Fruit fly (Drosophila melanogaster) whole organism, prepupa: ENCODE data around the gene Jon74E.
A peak's percentile ranks its signal among the peaks of the same experiment; 100 is the strongest.

Experiments used
- Blimp-1 ChIP-seq: fragments of 200-800 bp; sonication (Bioruptor generic); optimal IDR thresholded peaks from 3 replicates; lab custom pipeline; 2017; ENCODE audit warnings: missing biosample characterization, missing genetic modification characterization, mild to moderate bottlenecking, moderate library complexity, missing genetic modification reagents
- CG10631 ChIP-seq: fragments of 200-800 bp; sonication (Bioruptor generic); optimal IDR thresholded peaks from 2 replicates; lab custom pipeline; 2016; ENCODE audit warnings: missing biosample characterization, missing genetic modification characterization
- CG10669 ChIP-seq: fragments of 200-800 bp; sonication (Bioruptor generic); optimal IDR thresholded peaks from 3 replicates; lab custom pipeline; 2018; ENCODE audit warnings: missing biosample characterization, mild to moderate bottlenecking, missing genetic modification characterization, moderate library complexity
- CG11762 ChIP-seq: fragments of 200-800 bp; sonication (Bioruptor generic); optimal IDR thresholded peaks from 3 replicates; lab custom pipeline; 2016; ENCODE audit warnings: missing biosample characterization, missing genetic modification characterization; ENCODE audit not compliant: insufficient read depth
- CG15336 ChIP-seq: fragments of 200-800 bp; sonication (Bioruptor generic); IDR thresholded peaks from 2 replicates; pipeline ENCODE4 v1.3.6; 2022; ENCODE audit warnings: missing biosample characterization, missing genetic modification characterization
- CG1621 ChIP-seq: fragments of 200-800 bp; sonication (Bioruptor generic); optimal IDR thresholded peaks from 3 replicates; lab custom pipeline; 2018; ENCODE audit warnings: missing biosample characterization, mild to moderate bottlenecking, missing genetic modification characterization
- CG3032 ChIP-seq: fragments of 200-800 bp; optimal IDR thresholded peaks from 2 replicates; lab custom pipeline; 2019; ENCODE audit warnings: missing biosample characterization, mild to moderate bottlenecking, missing genetic modification characterization, moderate library complexity
- CG32006 ChIP-seq: fragments of 200-800 bp; sonication (Bioruptor generic); optimal IDR thresholded peaks from 3 replicates; lab custom pipeline; 2017; ENCODE audit warnings: missing biosample characterization, mild to moderate bottlenecking, missing genetic modification characterization
- CG3919 ChIP-seq: fragments of 200-800 bp; sonication (Bioruptor generic); optimal IDR thresholded peaks from 3 replicates; lab custom pipeline; 2016; ENCODE audit warnings: missing biosample characterization, missing genetic modification characterization
- CG4318 ChIP-seq: fragments of 200-800 bp; sonication (Bioruptor generic); optimal IDR thresholded peaks from 3 replicates; lab custom pipeline; 2017; ENCODE audit warnings: missing biosample characterization, mild to moderate bottlenecking, missing genetic modification characterization
- CG6163 ChIP-seq: fragments of 200-800 bp; sonication (Bioruptor generic); IDR thresholded peaks from 3 replicates; pipeline ENCODE4 v1.3.6; 2022; ENCODE audit warnings: missing biosample characterization, missing genetic modification characterization
- CG6276 ChIP-seq: fragments of 200-800 bp; sonication (Bioruptor generic); optimal IDR thresholded peaks from 2 replicates; lab custom pipeline; 2017; ENCODE audit warnings: missing biosample characterization, mild to moderate bottlenecking, missing genetic modification characterization
- CG6808 ChIP-seq: fragments of 200-800 bp; sonication (Bioruptor generic); optimal IDR thresholded peaks from 3 replicates; lab custom pipeline; 2017; ENCODE audit warnings: missing biosample characterization, missing genetic modification characterization, mild to moderate bottlenecking, moderate library complexity, missing genetic modification reagents
- CG6854 ChIP-seq: fragments of 200-800 bp; sonication (Bioruptor generic); optimal IDR thresholded peaks from 2 replicates; lab custom pipeline; 2017; ENCODE audit warnings: missing biosample characterization, mild to moderate bottlenecking, missing genetic modification characterization
- CG7368 ChIP-seq: fragments of 200-800 bp; sonication (Bioruptor generic); optimal IDR thresholded peaks from 3 replicates; lab custom pipeline; 2016; ENCODE audit warnings: missing biosample characterization, missing genetic modification characterization
- CG8119 ChIP-seq: fragments of 200-800 bp; sonication (Bioruptor generic); IDR thresholded peaks from 3 replicates; pipeline ENCODE4 v1.3.6; 2022; ENCODE audit warnings: missing biosample characterization, missing genetic modification characterization
- CG9139 ChIP-seq: fragments of 200-800 bp; sonication (Bioruptor generic); optimal IDR thresholded peaks from 3 replicates; lab custom pipeline; 2017; ENCODE audit warnings: missing biosample characterization, mild to moderate bottlenecking, missing genetic modification characterization
- Eip75B ChIP-seq: fragments of 200-800 bp; sonication (Bioruptor generic); optimal IDR thresholded peaks from 3 replicates; lab custom pipeline; 2016; ENCODE audit warnings: missing biosample characterization, missing genetic modification characterization
- Eip78C ChIP-seq: fragments of 200-800 bp; sonication (Bioruptor generic); peaks from one replicate; lab custom pipeline; 2016; ENCODE audit warnings: missing biosample characterization, missing genetic modification characterization
- Eip93F ChIP-seq: fragments of 200-800 bp; sonication (Bioruptor generic); optimal IDR thresholded peaks from 2 replicates; lab custom pipeline; 2016; ENCODE audit warnings: missing biosample characterization, mild to moderate bottlenecking, missing genetic modification characterization
- Ets96B ChIP-seq: fragments of 200-800 bp; optimal IDR thresholded peaks from 2 replicates; lab custom pipeline; 2019; ENCODE audit warnings: missing biosample characterization, mild to moderate bottlenecking, missing genetic modification characterization, moderate library complexity
- Gug ChIP-seq: fragments of 200-800 bp; sonication (Bioruptor generic); IDR thresholded peaks from 2 replicates; pipeline ENCODE4 v1.3.6; 2022; ENCODE audit warnings: missing biosample characterization, missing genetic modification characterization
- Lpt ChIP-seq: fragments of 200-800 bp; sonication (Bioruptor generic); optimal IDR thresholded peaks from 3 replicates; lab custom pipeline; 2016; ENCODE audit warnings: missing biosample characterization, missing genetic modification characterization
- Met ChIP-seq: fragments of 200-800 bp; sonication (Bioruptor generic); optimal IDR thresholded peaks from 3 replicates; lab custom pipeline; 2016; ENCODE audit warnings: missing biosample characterization, missing genetic modification characterization
- Smox ChIP-seq: fragments of 200-800 bp; sonication (Bioruptor generic); optimal IDR thresholded peaks from 3 replicates; lab custom pipeline; 2016; ENCODE audit warnings: missing biosample characterization, missing genetic modification characterization
- Sox102F ChIP-seq: fragments of 200-800 bp; sonication (Bioruptor generic); optimal IDR thresholded peaks from 2 replicates; lab custom pipeline; 2016; ENCODE audit warnings: missing biosample characterization, mild to moderate bottlenecking, missing genetic modification characterization
- Sox14 ChIP-seq: fragments of 200-800 bp; sonication (Bioruptor generic); optimal IDR thresholded peaks from 3 replicates; lab custom pipeline; 2016; ENCODE audit warnings: missing biosample characterization, missing genetic modification characterization
- Sox15 ChIP-seq: fragments of 200-800 bp; sonication (Bioruptor generic); optimal IDR thresholded peaks from 3 replicates; lab custom pipeline; 2016; ENCODE audit warnings: missing biosample characterization, missing genetic modification characterization
- achi ChIP-seq: fragments of 200-800 bp; sonication (Bioruptor generic); optimal IDR thresholded peaks from 3 replicates; lab custom pipeline; 2016; ENCODE audit warnings: missing biosample characterization, missing genetic modification characterization
- dsx ChIP-seq: fragments of 200-800 bp; optimal IDR thresholded peaks from 3 replicates; lab custom pipeline; 2019; ENCODE audit warnings: missing biosample characterization, mild to moderate bottlenecking, missing genetic modification characterization, moderate library complexity; ENCODE audit not compliant: poor library complexity, severe bottlenecking
- fd59A ChIP-seq: fragments of 200-800 bp; sonication (Bioruptor generic); optimal IDR thresholded peaks from 2 replicates; lab custom pipeline; 2017; ENCODE audit warnings: missing biosample characterization, mild to moderate bottlenecking, missing genetic modification characterization, missing genetic modification reagents
- fd85E ChIP-seq: fragments of 200-800 bp; sonication (Bioruptor generic); optimal IDR thresholded peaks from 3 replicates; lab custom pipeline; 2016; ENCODE audit warnings: missing biosample characterization, missing genetic modification characterization
- fkh ChIP-seq: fragments of 200-800 bp; sonication (Bioruptor generic); optimal IDR thresholded peaks from 3 replicates; lab custom pipeline; 2017; ENCODE audit warnings: missing biosample characterization, mild to moderate bottlenecking, missing genetic modification characterization, moderate library complexity
- net ChIP-seq: fragments of 200-800 bp; sonication (Bioruptor generic); optimal IDR thresholded peaks from 3 replicates; lab custom pipeline; 2016; ENCODE audit warnings: missing biosample characterization, missing genetic modification characterization
- salr ChIP-seq, 2 experiments: fragments of 200-800 bp; sonication (Bioruptor generic); optimal IDR thresholded peaks; 3 replicates each; lab custom pipeline; 2016 to 2018; ENCODE audit warnings: missing biosample characterization in 2 of 2, missing genetic modification characterization in 2 of 2, mild to moderate bottlenecking in 1 of 2
- spab ChIP-seq: fragments of 200-800 bp; sonication (Bioruptor generic); optimal IDR thresholded peaks from 2 replicates; lab custom pipeline; 2017; ENCODE audit warnings: missing biosample characterization, mild to moderate bottlenecking, missing genetic modification characterization, missing genetic modification reagents
- ss ChIP-seq, 2 experiments: fragments of 200-800 bp; sonication (Bioruptor generic); optimal IDR thresholded peaks; 2 replicates in 1 of 2; 3 replicates in 1 of 2; lab custom pipeline; 2017 to 2018; ENCODE audit warnings: mild to moderate bottlenecking in 2 of 2, missing biosample characterization in 2 of 2, missing genetic modification characterization in 2 of 2, moderate library complexity in 1 of 2
- svp ChIP-seq: fragments of 200-800 bp; sonication (Bioruptor generic); peaks from one replicate; lab custom pipeline; 2016; ENCODE audit warnings: missing biosample characterization, missing genetic modification characterization
- topi ChIP-seq: fragments of 200-800 bp; sonication (Bioruptor generic); optimal IDR thresholded peaks from 3 replicates; lab custom pipeline; 2016; ENCODE audit warnings: missing biosample characterization, missing genetic modification characterization
- vri ChIP-seq: fragments of 200-800 bp; sonication (Bioruptor generic); optimal IDR thresholded peaks from 3 replicates; lab custom pipeline; 2016; ENCODE audit warnings: missing biosample characterization, mild to moderate bottlenecking, missing genetic modification characterization

Gene Jon74E

DNA sequence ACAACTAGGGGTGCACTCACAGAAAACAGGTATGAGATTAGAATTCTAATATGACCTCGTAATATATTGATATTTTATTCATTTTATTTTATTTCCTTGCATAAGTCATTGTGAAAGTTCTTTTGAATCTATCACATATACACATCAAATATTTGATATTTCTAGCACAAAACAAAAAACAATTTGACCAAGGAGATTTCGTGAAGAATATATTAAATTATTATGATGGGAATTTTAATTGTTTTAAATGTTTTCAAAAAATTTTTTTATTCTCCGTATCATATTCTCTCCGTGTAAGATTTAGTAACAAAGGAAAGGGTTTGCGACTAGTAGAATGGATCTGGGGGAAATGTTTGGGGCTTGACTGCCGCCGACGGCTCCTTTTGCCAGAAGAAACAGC, 29.5 kb upstream of the Jon74E start (continued):
- TF ChIP-seq Met (GFP tag; lab: Kevin White, UChicago) (peak; percentile 75), dsx (GFP tag; lab: Kevin White, UChicago) (peak; percentile 97), Sox15 (GFP tag; lab: Kevin White, UChicago) (peak; percentile 84), CG15336 (GFP tag; lab: Robert Waterston, UW) (peak; percentile 90), spab (GFP tag; lab: Kevin White, UChicago) (peak; percentile 97), CG9139 (GFP tag; lab: Kevin White, UChicago) (peak; percentile 93), vri (GFP tag; lab: Kevin White, UChicago) (no peak), Gug (GFP tag; lab: Robert Waterston, UW) (peak; percentile 80), net (GFP tag; lab: Kevin White, UChicago) (peak; percentile 88), CG3032 (peak; percentile 99), CG10669 (GFP tag; lab: Kevin White, UChicago) (peak; percentile 97), CG4318 (GFP tag; lab: Kevin White, UChicago) (peak; percentile 89), CG6276 (GFP tag; lab: Kevin White, UChicago) (peak; percentile 77), Eip93F (GFP tag; lab: Kevin White, UChicago) (no peak), CG6163 (GFP tag; lab: Robert Waterston, UW) (peak; percentile 91), Ets96B (tag; lab: Kevin White, UChicago) (peak; percentile 99), Sox102F (GFP tag; lab: Kevin White, UChicago) (peak; percentile 49), fd85E (GFP tag; lab: Kevin White, UChicago) (no peak)
- TF ChIP-seq, all 60 proteins: peak for 53

DNA sequence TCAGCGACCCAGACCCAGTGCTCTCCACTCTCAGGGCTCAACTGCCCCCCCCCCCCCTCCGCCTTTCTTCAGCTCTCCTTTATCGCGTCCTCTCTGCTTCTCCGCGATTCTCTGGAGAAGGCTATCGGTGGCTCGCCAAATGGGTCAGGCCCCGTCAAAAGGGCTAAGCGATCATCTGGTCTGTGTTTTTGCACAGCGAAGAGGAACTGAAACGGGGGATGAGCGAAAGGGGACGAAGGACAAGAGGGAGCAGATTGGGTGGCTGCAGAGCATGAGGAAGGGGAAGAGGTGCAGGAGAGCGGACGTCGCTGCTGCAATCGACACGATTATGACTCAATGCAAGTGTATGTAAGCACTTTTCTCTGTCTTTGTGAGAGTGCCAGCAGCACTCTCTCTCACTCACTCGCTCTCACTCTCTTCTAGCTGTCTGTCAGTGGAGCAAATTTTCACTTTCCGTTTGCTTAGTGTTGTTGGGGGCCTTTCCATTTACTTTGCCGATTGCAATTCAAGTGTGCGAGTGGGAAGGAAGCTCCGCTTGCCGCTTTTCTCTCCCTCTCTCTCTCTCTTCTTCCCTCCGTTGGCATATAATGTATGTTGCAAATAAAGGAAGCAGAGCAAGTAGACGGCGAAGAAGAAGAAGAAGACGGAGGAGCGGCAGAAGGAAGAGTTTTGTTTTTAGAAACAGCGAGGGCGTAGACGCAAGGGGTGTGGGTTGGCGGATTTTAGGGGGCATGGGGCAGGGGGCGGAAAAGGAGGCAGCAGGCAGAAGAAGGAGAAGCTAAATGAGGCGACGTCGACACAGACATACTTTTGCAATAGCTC, 28.8 kb upstream of the Jon74E start:
- TF ChIP-seq topi (GFP tag; lab: Kevin White, UChicago) (peak; percentile 35), salr (GFP tag; optimal IDR thresholded peaks at IDR 0.05; lab: Kevin White, UChicago) (peak in 1 of 2 experiments; percentile 9), Lpt (GFP tag; lab: Kevin White, UChicago) (peak; percentile 57), CG6163 (GFP tag; lab: Robert Waterston, UW) (peak; percentile 4; the same call in 1 of the 3 replicates), CG3919 (no peak), fkh (peak; percentile 6), CG9139 (GFP tag; lab: Kevin White, UChicago) (peak; percentile 0), svp (GFP tag; lab: Kevin White, UChicago) (peak; percentile 100), Eip75B (GFP tag; lab: Kevin White, UChicago) (peak; percentile 88), CG11762 (peak; percentile 50), CG1621 (peak; percentile 2), CG7368 (no peak), achi (GFP tag; lab: Kevin White, UChicago) (peak; percentile 39), Eip78C (GFP tag; lab: Kevin White, UChicago) (peak; percentile 63), CG15336 (GFP tag; lab: Robert Waterston, UW) (peak; percentile 39; the same call in 1 of the 2 replicates), vri (GFP tag; lab: Kevin White, UChicago) (peak; percentile 95), Blimp-1 (GFP tag; lab: Kevin White, UChicago) (peak; percentile 100), CG10631 (GFP tag; lab: Kevin White, UChicago) (no peak), fd59A (GFP tag; lab: Kevin White, UChicago) (no peak), CG6808 (GFP tag; lab: Kevin White, UChicago) (peak; percentile 6), Met (GFP tag; lab: Kevin White, UChicago) (peak; percentile 38), ss (GFP tag; optimal IDR thresholded peaks at IDR 0.05; lab: Kevin White, UChicago) (peak; percentile 7 to 17), CG6854 (GFP tag; lab: Kevin White, UChicago) (peak; percentile 80), spab (GFP tag; lab: Kevin White, UChicago) (no peak), CG32006 (no peak), Smox (GFP tag; lab: Kevin White, UChicago) (peak; percentile 2), dsx (GFP tag; lab: Kevin White, UChicago) (no peak), CG8119 (peak; percentile 11; the same call in 1 of the 3 replicates), Sox14 (GFP tag; lab: Kevin White, UChicago) (peak; percentile 40)
